Fruit fly (Drosophila melanogaster) whole organism, adult: ENCODE results near the gene CG13308.
A peak's percentile ranks its signal among the peaks of the same experiment; 100 is the strongest.

Source experiments
- CG11617 ChIP-seq: fragments of 200-800 bp; sonication (Bioruptor generic); optimal IDR thresholded peaks from 2 replicates; lab custom pipeline; 2017; ENCODE audit warnings: mild to moderate bottlenecking, missing biosample characterization, missing genetic modification reagents, missing genetic modification characterization
- CG12768 ChIP-seq: fragments of 200-800 bp; sonication (Bioruptor generic); optimal IDR thresholded peaks from 2 replicates; lab custom pipeline; 2017; ENCODE audit warnings: missing biosample characterization, missing genetic modification characterization, mild to moderate bottlenecking, moderate library complexity, missing genetic modification reagents
- CG14711 ChIP-seq: fragments of 200-800 bp; sonication (Bioruptor generic); optimal IDR thresholded peaks from 2 replicates; lab custom pipeline; 2018; ENCODE audit warnings: missing biosample characterization, mild to moderate bottlenecking, missing genetic modification characterization, moderate library complexity
- CG1620 ChIP-seq: fragments of 200-800 bp; sonication (Bioruptor generic); optimal IDR thresholded peaks from 2 replicates; lab custom pipeline; 2016; ENCODE audit warnings: missing biosample characterization, missing genetic modification characterization
- CG33017 ChIP-seq: fragments of 200-800 bp; sonication (Bioruptor generic); optimal IDR thresholded peaks from 2 replicates; lab custom pipeline; 2018; ENCODE audit warnings: missing biosample characterization, mild to moderate bottlenecking, missing genetic modification characterization, moderate library complexity
- CG5204 ChIP-seq: fragments of 200-800 bp; sonication (Bioruptor generic); optimal IDR thresholded peaks from 2 replicates; lab custom pipeline; 2016; ENCODE audit warnings: missing biosample characterization, missing genetic modification characterization
- CG7045 ChIP-seq: fragments of 200-800 bp; sonication (Bioruptor generic); optimal IDR thresholded peaks from 2 replicates; lab custom pipeline; 2017; ENCODE audit warnings: missing biosample characterization, mild to moderate bottlenecking, missing genetic modification characterization
- CG7101 ChIP-seq: fragments of 200-800 bp; sonication (Bioruptor generic); optimal IDR thresholded peaks from 2 replicates; lab custom pipeline; 2018; ENCODE audit warnings: missing biosample characterization, mild to moderate bottlenecking, missing genetic modification characterization, moderate library complexity
- Clk ChIP-seq: fragments of 200-800 bp; sonication (Bioruptor generic); optimal IDR thresholded peaks from 2 replicates; lab custom pipeline; 2017; ENCODE audit warnings: missing biosample characterization, missing genetic modification characterization
- Crg-1 ChIP-seq: fragments of 200-800 bp; sonication (Bioruptor generic); optimal IDR thresholded peaks from 2 replicates; lab custom pipeline; 2016; ENCODE audit warnings: missing biosample characterization, missing genetic modification characterization
- Hr96 ChIP-seq: fragments of 200-800 bp; sonication (Bioruptor generic); optimal IDR thresholded peaks from 2 replicates; lab custom pipeline; 2016; ENCODE audit warnings: missing biosample characterization, missing genetic modification characterization
- Mnt ChIP-seq: fragments of 200-800 bp; sonication (Bioruptor generic); optimal IDR thresholded peaks from 2 replicates; lab custom pipeline; 2016; ENCODE audit warnings: missing biosample characterization, mild to moderate bottlenecking, missing genetic modification characterization
- bab1 ChIP-seq: fragments of 200-800 bp; sonication (Bioruptor generic); optimal IDR thresholded peaks from 3 replicates; lab custom pipeline; 2019; ENCODE audit warnings: missing biosample characterization, mild to moderate bottlenecking, missing genetic modification characterization, moderate library complexity
- cic ChIP-seq: fragments of 200-800 bp; sonication (Bioruptor generic); optimal IDR thresholded peaks from 2 replicates; lab custom pipeline; 2017; ENCODE audit warnings: missing biosample characterization, mild to moderate bottlenecking, missing genetic modification characterization, moderate library complexity
- cnc ChIP-seq, 2 experiments: fragments of >200 bp; optimal IDR thresholded peaks; 2 replicates each; lab custom pipeline; 2017
- kay ChIP-seq: fragments of 200-800 bp; sonication (Bioruptor generic); peaks from one replicate; lab custom pipeline; 2016; ENCODE audit warnings: missing biosample characterization, missing genetic modification characterization, borderline replicate concordance
- ovo ChIP-seq: fragments of 200-800 bp; sonication (Bioruptor generic); optimal IDR thresholded peaks from 2 replicates; lab custom pipeline; 2016; ENCODE audit warnings: missing biosample characterization, missing genetic modification characterization
- pad ChIP-seq: fragments of 200-800 bp; sonication (Bioruptor generic); optimal IDR thresholded peaks from 3 replicates; lab custom pipeline; 2017; ENCODE audit warnings: missing biosample characterization, missing genetic modification characterization, mild to moderate bottlenecking, moderate library complexity, missing genetic modification reagents
- tj ChIP-seq: fragments of 200-800 bp; sonication (Bioruptor generic); optimal IDR thresholded peaks from 3 replicates; lab custom pipeline; 2017; ENCODE audit warnings: missing biosample characterization, mild to moderate bottlenecking, missing genetic modification characterization, moderate library complexity
- toe ChIP-seq: fragments of 200-800 bp; sonication (Bioruptor generic); optimal IDR thresholded peaks from 2 replicates; lab custom pipeline; 2016; ENCODE audit warnings: missing biosample characterization, missing genetic modification characterization

Gene CG13308

DNA sequence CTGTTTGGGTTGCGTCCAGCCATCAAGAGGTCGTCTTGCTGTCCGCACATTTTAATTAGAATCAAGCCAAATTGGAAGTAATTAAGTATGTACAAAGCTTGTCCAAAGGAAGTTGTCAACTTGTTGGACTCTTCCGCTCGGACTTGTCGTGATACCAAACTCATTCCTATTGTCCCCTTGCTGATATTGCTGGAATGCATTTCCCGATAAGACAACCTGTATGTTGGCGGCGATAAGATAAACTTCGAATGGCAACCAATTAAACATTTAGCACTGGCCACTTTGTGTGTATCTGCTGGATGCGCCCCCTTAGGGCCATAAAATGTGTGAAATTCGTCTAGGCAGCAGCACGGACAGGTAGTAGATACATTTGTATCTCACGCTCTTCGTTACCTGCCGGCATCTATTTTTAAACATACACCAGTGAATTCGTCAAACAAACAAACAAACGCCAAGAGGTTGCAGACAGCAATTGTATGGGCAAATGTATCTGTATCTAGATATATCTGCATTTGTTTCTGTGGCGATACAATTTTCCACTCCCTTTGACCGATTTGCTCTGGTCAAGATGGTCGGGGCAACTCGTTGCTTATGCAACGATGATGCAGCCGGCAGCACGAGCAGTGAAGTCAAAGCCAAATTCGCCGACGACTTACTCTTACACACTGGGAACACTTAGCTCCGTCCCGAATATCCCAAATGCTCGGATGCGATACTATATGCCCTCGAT is 24.6 kb downstream of the CG13308 start:
- TF ChIP-seq Crg-1 (GFP tag; lab: Kevin White, UChicago) (no peak), tj (no peak), CG14711 (tag; lab: Kevin White, UChicago) (no peak), CG7101 (tag; lab: Kevin White, UChicago) (no peak), pad (GFP tag; lab: Kevin White, UChicago) (no peak)

DNA sequence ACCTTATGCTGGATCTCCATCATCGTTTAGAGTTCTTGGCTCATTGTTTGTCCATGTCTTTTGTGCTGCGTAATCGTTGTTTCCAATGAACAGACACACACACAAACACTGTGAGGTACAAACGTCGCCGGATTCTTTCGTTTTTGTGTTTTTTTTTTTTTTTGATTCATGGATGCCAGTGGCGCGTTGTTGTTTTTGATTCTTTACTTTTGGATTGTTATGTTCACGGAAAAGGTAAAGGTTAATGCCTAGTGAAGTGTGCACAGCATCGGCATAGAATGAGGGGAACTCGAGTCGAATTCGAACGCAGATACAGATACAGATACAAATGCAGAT is 25.1 kb downstream of the CG13308 start:
- no peak for TF ChIP-seq toe (GFP tag; lab: Kevin White, UChicago)

DNA sequence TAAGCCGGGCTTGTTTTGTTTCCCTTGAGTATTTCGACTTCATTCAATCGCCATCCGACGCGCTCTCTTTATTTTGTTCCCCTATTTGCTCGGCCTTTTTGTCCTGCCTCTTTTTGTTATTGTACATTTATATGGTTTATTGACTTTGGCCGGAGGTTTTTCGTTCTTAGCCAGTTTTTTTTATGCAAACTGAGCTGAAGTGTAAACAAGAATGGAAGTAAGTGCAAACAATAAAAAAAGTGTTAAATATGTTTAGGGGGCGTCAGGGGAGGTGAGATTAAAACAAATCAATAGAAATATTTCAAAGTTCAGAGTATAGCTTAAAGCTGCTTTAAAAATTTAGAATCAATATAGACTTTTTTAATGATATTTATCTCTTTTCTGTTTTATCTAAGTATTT is 26.1 kb downstream of the CG13308 start:
- TF ChIP-seq kay (GFP tag; lab: Kevin White, UChicago) (no peak), CG11617 (GFP tag; lab: Kevin White, UChicago) (no peak), CG7101 (tag; lab: Kevin White, UChicago) (no peak), cic (GFP tag; lab: Kevin White, UChicago) (no peak), pad (GFP tag; lab: Kevin White, UChicago) (no peak)

DNA sequence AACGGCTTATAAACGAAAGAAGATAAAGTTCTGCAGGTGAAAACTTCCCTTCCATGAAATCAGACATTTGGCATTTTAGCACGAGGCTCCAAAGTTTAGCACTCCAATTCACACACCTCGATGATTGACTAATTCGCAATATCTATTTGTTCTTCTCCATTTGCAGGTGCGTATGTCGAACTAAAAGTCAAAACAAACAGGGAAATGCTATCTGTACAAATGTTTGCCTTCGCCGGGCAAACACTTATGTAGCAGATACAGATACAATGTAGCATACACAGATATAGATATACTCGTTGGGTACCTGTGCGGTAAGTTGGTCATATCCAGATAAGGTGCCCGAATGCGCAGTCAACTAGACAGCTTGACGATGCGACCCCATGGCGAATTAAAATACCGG is 26.5 kb downstream of the CG13308 start:
- TF ChIP-seq cic (GFP tag; lab: Kevin White, UChicago) (no peak), bab1 (GFP tag; lab: Kevin White, UChicago) (no peak), cnc (optimal IDR thresholded peaks at IDR 0.05; lab: Kevin White, UChicago) (no peak), Clk (no peak)

DNA sequence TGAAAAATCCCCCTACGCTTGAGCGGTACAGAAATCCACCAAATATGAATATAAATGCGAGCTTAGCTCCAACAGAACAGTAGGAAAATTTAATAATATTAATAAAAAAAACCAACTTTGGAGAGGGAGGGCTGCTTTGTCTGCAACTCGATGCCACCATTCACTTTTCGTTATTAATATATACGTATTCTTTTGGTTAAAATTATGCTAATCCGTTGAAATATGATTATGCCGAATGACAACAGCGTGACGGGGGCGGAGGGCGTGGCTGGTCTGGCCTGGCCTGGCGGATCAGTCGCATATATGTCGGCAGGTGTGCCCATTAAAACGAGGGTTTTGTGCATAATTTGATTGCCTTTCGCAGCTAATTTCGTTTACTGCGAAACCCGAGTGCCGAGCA is 27.1 kb downstream of the CG13308 start:
- TF ChIP-seq tj (peak; percentile 89), CG1620 (GFP tag; lab: Kevin White, UChicago) (no peak), CG7045 (GFP tag; lab: Kevin White, UChicago) (no peak)

DNA sequence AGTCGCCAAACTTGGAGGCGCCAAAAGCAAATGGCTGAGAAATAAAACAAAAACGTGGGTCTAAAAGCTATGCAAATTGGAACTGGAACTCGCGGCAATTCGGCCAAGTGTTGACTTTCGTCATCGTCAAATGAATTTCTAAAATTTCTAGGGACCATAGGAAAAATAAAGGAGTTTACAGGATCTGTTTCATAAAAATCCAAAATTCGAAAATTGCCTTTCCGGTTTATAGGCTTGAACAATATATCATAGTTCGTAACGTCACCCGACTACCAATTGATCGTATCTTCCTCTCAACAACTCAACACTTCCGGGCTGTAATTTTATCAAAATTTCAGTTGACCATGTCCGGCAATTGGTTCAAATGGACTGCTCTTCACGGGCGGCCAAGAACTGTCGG is 27.8 kb downstream of the CG13308 start, which contains the start of gene CG32026:
CG32026 (plus strand) TSS at position 301 of the 400 bp plus-strand sequence.
- TF ChIP-seq Mnt (GFP tag; lab: Kevin White, UChicago) = no peak
- no peak for TF ChIP-seq CG7101 (tag; lab: Kevin White, UChicago)
- no peak for TF ChIP-seq CG5204
- no peak for TF ChIP-seq pad (GFP tag; lab: Kevin White, UChicago)
- TF ChIP-seq bab1 (GFP tag; lab: Kevin White, UChicago) = no peak
- TF ChIP-seq cnc (optimal IDR thresholded peaks at IDR 0.05; lab: Kevin White, UChicago) = no peak
- no peak for TF ChIP-seq ovo (GFP tag; lab: Kevin White, UChicago)
- no peak for TF ChIP-seq Clk
- no peak for TF ChIP-seq toe (GFP tag; lab: Kevin White, UChicago)

DNA sequence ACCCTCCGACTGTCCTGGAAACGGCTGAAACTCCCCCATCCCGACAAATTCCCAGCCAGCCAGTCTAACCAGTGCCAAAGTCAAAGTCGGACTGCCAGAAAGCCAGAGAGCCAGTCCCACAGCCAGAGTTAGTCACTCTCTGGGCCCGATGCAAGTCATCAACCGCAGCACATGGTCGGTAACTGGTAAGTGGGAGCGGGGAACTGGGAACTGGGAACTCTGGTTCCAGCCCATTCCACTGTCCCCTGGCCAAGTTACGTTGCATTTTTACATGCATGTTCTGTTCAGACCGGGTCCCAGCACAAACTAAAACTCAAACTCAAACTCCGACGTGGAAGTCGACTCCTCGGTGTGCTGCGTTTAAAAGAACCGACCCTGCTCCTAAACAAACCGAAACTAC is 30.8 kb downstream of the CG13308 start:
- TF ChIP-seq Hr96 (GFP tag; lab: Kevin White, UChicago) (no peak), CG5204 (no peak), CG33017 (tag; lab: Kevin White, UChicago) (no peak), pad (GFP tag; lab: Kevin White, UChicago) (no peak), CG12768 (GFP tag; lab: Kevin White, UChicago) (no peak), CG14711 (tag; lab: Kevin White, UChicago) (no peak), toe (GFP tag; lab: Kevin White, UChicago) (no peak), CG7045 (GFP tag; lab: Kevin White, UChicago) (no peak), Mnt (GFP tag; lab: Kevin White, UChicago) (no peak), Crg-1 (GFP tag; lab: Kevin White, UChicago) (no peak), bab1 (GFP tag; lab: Kevin White, UChicago) (no peak), CG11617 (GFP tag; lab: Kevin White, UChicago) (no peak)

DNA sequence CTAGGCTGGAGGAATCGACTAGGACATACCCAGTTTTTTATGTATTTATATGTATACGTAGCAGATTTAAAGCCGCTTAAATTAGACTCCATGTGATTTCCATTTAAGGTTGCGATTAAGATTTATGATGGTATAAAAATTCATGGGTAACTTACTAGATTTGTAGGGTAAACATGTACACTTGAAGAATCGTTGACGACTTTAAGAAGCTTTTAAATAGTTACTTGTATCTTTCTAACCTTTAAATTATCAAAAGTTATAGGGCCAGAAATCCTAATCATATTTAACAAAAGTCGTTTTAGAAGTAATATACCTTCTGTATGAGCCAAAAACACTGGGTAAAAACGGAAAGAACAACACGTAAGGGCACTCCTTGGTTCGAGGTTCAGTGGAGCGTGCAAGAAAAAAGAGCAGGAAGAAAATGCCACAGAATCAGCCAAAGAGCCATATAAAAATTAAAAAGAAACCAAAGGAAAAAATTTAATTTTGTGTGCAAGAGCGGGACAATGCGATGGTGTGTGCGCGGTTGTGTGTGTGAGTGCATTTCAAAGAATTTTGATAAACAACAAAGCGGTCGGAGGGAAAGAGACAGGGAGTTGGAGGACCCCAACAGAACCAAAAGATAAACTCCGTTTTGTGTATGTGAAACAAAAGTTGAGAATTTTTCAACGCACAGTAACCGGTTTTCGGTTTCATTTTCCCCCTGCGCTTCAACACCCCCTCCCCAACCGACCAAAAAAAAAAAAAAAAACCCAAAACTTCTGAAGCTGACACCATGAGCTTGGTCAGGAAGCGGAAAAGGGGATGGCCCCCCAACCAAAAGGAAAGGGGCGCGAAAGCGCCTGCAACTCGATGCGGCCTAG is 31.4 kb downstream of the CG13308 start:
- TF ChIP-seq Crg-1 (GFP tag; lab: Kevin White, UChicago) = no peak
- TF ChIP-seq bab1 (GFP tag; lab: Kevin White, UChicago) = no peak
- no peak for TF ChIP-seq Mnt (GFP tag; lab: Kevin White, UChicago)
- TF ChIP-seq CG33017 (tag; lab: Kevin White, UChicago) = no peak
- no peak for TF ChIP-seq CG11617 (GFP tag; lab: Kevin White, UChicago)
- no peak for TF ChIP-seq ovo (GFP tag; lab: Kevin White, UChicago)
- TF ChIP-seq pad (GFP tag; lab: Kevin White, UChicago) = no peak
- peak; percentile 79 for TF ChIP-seq tj
